Fruit fly (Drosophila melanogaster) whole organism, prepupa: ENCODE data around the gene CG16904.

Experiments used
- Blimp-1 ChIP-seq: fragments of 200-800 bp; sonication (Bioruptor generic); optimal IDR thresholded peaks from 3 replicates; lab custom pipeline; 2017; ENCODE audit warnings: missing biosample characterization, missing genetic modification characterization, mild to moderate bottlenecking, moderate library complexity, missing genetic modification reagents
- CG10631 ChIP-seq: fragments of 200-800 bp; sonication (Bioruptor generic); optimal IDR thresholded peaks from 2 replicates; lab custom pipeline; 2016; ENCODE audit warnings: missing biosample characterization, missing genetic modification characterization
- CG11294 ChIP-seq: fragments of 200-800 bp; sonication (Bioruptor generic); IDR thresholded peaks from 2 replicates; pipeline ENCODE4 v1.3.6; 2022; ENCODE audit warnings: missing biosample characterization, missing genetic modification characterization
- CG11902 ChIP-seq: fragments of 200-800 bp; sonication (Bioruptor generic); optimal IDR thresholded peaks from 3 replicates; lab custom pipeline; 2016; ENCODE audit warnings: missing biosample characterization, missing genetic modification characterization
- CG15336 ChIP-seq: fragments of 200-800 bp; sonication (Bioruptor generic); IDR thresholded peaks from 2 replicates; pipeline ENCODE4 v1.3.6; 2022; ENCODE audit warnings: missing biosample characterization, missing genetic modification characterization
- CG1621 ChIP-seq: fragments of 200-800 bp; sonication (Bioruptor generic); optimal IDR thresholded peaks from 3 replicates; lab custom pipeline; 2018; ENCODE audit warnings: missing biosample characterization, mild to moderate bottlenecking, missing genetic modification characterization
- CG16779 ChIP-seq: fragments of 200-800 bp; sonication (Bioruptor generic); optimal IDR thresholded peaks from 3 replicates; lab custom pipeline; 2017; ENCODE audit warnings: missing biosample characterization, mild to moderate bottlenecking, missing genetic modification characterization
- CG3032 ChIP-seq: fragments of 200-800 bp; optimal IDR thresholded peaks from 2 replicates; lab custom pipeline; 2019; ENCODE audit warnings: missing biosample characterization, mild to moderate bottlenecking, missing genetic modification characterization, moderate library complexity
- CG31627 ChIP-seq: fragments of 200-800 bp; sonication (Bioruptor generic); optimal IDR thresholded peaks from 3 replicates; lab custom pipeline; 2016; ENCODE audit warnings: missing biosample characterization, missing genetic modification characterization
- CG3919 ChIP-seq: fragments of 200-800 bp; sonication (Bioruptor generic); optimal IDR thresholded peaks from 3 replicates; lab custom pipeline; 2016; ENCODE audit warnings: missing biosample characterization, missing genetic modification characterization
- CG6163 ChIP-seq: fragments of 200-800 bp; sonication (Bioruptor generic); IDR thresholded peaks from 3 replicates; pipeline ENCODE4 v1.3.6; 2022; ENCODE audit warnings: missing biosample characterization, missing genetic modification characterization
- CG6808 ChIP-seq: fragments of 200-800 bp; sonication (Bioruptor generic); optimal IDR thresholded peaks from 3 replicates; lab custom pipeline; 2017; ENCODE audit warnings: missing biosample characterization, missing genetic modification characterization, mild to moderate bottlenecking, moderate library complexity, missing genetic modification reagents
- CG6854 ChIP-seq: fragments of 200-800 bp; sonication (Bioruptor generic); optimal IDR thresholded peaks from 2 replicates; lab custom pipeline; 2017; ENCODE audit warnings: missing biosample characterization, mild to moderate bottlenecking, missing genetic modification characterization
- CG8119 ChIP-seq: fragments of 200-800 bp; sonication (Bioruptor generic); IDR thresholded peaks from 3 replicates; pipeline ENCODE4 v1.3.6; 2022; ENCODE audit warnings: missing biosample characterization, missing genetic modification characterization
- CG8319 ChIP-seq: fragments of 200-800 bp; sonication (Bioruptor generic); optimal IDR thresholded peaks from 3 replicates; lab custom pipeline; 2016; ENCODE audit warnings: missing biosample characterization, missing genetic modification characterization
- CG8632 ChIP-seq: fragments of 200-800 bp; sonication (Bioruptor generic); optimal IDR thresholded peaks from 3 replicates; lab custom pipeline; 2016; ENCODE audit warnings: missing biosample characterization, missing genetic modification characterization
- CG9139 ChIP-seq: fragments of 200-800 bp; sonication (Bioruptor generic); optimal IDR thresholded peaks from 3 replicates; lab custom pipeline; 2017; ENCODE audit warnings: missing biosample characterization, mild to moderate bottlenecking, missing genetic modification characterization
- Eip75B ChIP-seq: fragments of 200-800 bp; sonication (Bioruptor generic); optimal IDR thresholded peaks from 3 replicates; lab custom pipeline; 2016; ENCODE audit warnings: missing biosample characterization, missing genetic modification characterization
- Eip78C ChIP-seq: fragments of 200-800 bp; sonication (Bioruptor generic); peaks from one replicate; lab custom pipeline; 2016; ENCODE audit warnings: missing biosample characterization, missing genetic modification characterization
- Eip93F ChIP-seq: fragments of 200-800 bp; sonication (Bioruptor generic); optimal IDR thresholded peaks from 2 replicates; lab custom pipeline; 2016; ENCODE audit warnings: missing biosample characterization, mild to moderate bottlenecking, missing genetic modification characterization
- Ets96B ChIP-seq: fragments of 200-800 bp; optimal IDR thresholded peaks from 2 replicates; lab custom pipeline; 2019; ENCODE audit warnings: missing biosample characterization, mild to moderate bottlenecking, missing genetic modification characterization, moderate library complexity
- Gug ChIP-seq: fragments of 200-800 bp; sonication (Bioruptor generic); IDR thresholded peaks from 2 replicates; pipeline ENCODE4 v1.3.6; 2022; ENCODE audit warnings: missing biosample characterization, missing genetic modification characterization
- Hr38 ChIP-seq: sonication (Bioruptor generic); optimal IDR thresholded peaks from 2 replicates; lab custom pipeline; 2016; ENCODE audit warnings: missing biosample characterization, missing genetic modification characterization
- Hr39 ChIP-seq: fragments of 200-800 bp; sonication (Bioruptor generic); optimal IDR thresholded peaks from 2 replicates; lab custom pipeline; 2016; ENCODE audit warnings: missing biosample characterization, missing genetic modification characterization
- Hr4 ChIP-seq: fragments of 200-800 bp; sonication (Bioruptor generic); optimal IDR thresholded peaks from 3 replicates; lab custom pipeline; 2016; ENCODE audit warnings: missing biosample characterization, missing genetic modification characterization
- Met ChIP-seq: fragments of 200-800 bp; sonication (Bioruptor generic); optimal IDR thresholded peaks from 3 replicates; lab custom pipeline; 2016; ENCODE audit warnings: missing biosample characterization, missing genetic modification characterization
- Sox15 ChIP-seq: fragments of 200-800 bp; sonication (Bioruptor generic); optimal IDR thresholded peaks from 3 replicates; lab custom pipeline; 2016; ENCODE audit warnings: missing biosample characterization, missing genetic modification characterization
- achi ChIP-seq: fragments of 200-800 bp; sonication (Bioruptor generic); optimal IDR thresholded peaks from 3 replicates; lab custom pipeline; 2016; ENCODE audit warnings: missing biosample characterization, missing genetic modification characterization
- acj6 ChIP-seq: fragments of 200-800 bp; sonication (Bioruptor generic); optimal IDR thresholded peaks from 3 replicates; lab custom pipeline; 2016; ENCODE audit warnings: missing biosample characterization, missing genetic modification characterization
- dac ChIP-seq: fragments of 200-800 bp; sonication (Bioruptor generic); optimal IDR thresholded peaks from 2 replicates; lab custom pipeline; 2017; ENCODE audit warnings: missing biosample characterization, mild to moderate bottlenecking, missing genetic modification characterization
- eg ChIP-seq: fragments of 200-800 bp; sonication (Bioruptor generic); IDR thresholded peaks from 3 replicates; pipeline ENCODE4 v1.3.6; 2022; ENCODE audit warnings: missing biosample characterization, missing genetic modification characterization
- esn ChIP-seq: fragments of 200-800 bp; sonication (Bioruptor generic); optimal IDR thresholded peaks from 2 replicates; lab custom pipeline; 2016; ENCODE audit warnings: missing biosample characterization, mild to moderate bottlenecking, missing genetic modification characterization, moderate library complexity
- fd59A ChIP-seq: fragments of 200-800 bp; sonication (Bioruptor generic); optimal IDR thresholded peaks from 2 replicates; lab custom pipeline; 2017; ENCODE audit warnings: missing biosample characterization, mild to moderate bottlenecking, missing genetic modification characterization, missing genetic modification reagents
- fd85E ChIP-seq: fragments of 200-800 bp; sonication (Bioruptor generic); optimal IDR thresholded peaks from 3 replicates; lab custom pipeline; 2016; ENCODE audit warnings: missing biosample characterization, missing genetic modification characterization
- fkh ChIP-seq: fragments of 200-800 bp; sonication (Bioruptor generic); optimal IDR thresholded peaks from 3 replicates; lab custom pipeline; 2017; ENCODE audit warnings: missing biosample characterization, mild to moderate bottlenecking, missing genetic modification characterization, moderate library complexity
- lz ChIP-seq: fragments of 200-800 bp; sonication (Bioruptor generic); optimal IDR thresholded peaks from 3 replicates; lab custom pipeline; 2016; ENCODE audit warnings: missing biosample characterization, missing genetic modification characterization
- net ChIP-seq: fragments of 200-800 bp; sonication (Bioruptor generic); optimal IDR thresholded peaks from 3 replicates; lab custom pipeline; 2016; ENCODE audit warnings: missing biosample characterization, missing genetic modification characterization
- spab ChIP-seq: fragments of 200-800 bp; sonication (Bioruptor generic); optimal IDR thresholded peaks from 2 replicates; lab custom pipeline; 2017; ENCODE audit warnings: missing biosample characterization, mild to moderate bottlenecking, missing genetic modification characterization, missing genetic modification reagents
- ss ChIP-seq, 2 experiments: fragments of 200-800 bp; sonication (Bioruptor generic); optimal IDR thresholded peaks; 2 replicates in 1 of 2; 3 replicates in 1 of 2; lab custom pipeline; 2017 to 2018; ENCODE audit warnings: mild to moderate bottlenecking in 2 of 2, missing biosample characterization in 2 of 2, missing genetic modification characterization in 2 of 2, moderate library complexity in 1 of 2
- svp ChIP-seq: fragments of 200-800 bp; sonication (Bioruptor generic); peaks from one replicate; lab custom pipeline; 2016; ENCODE audit warnings: missing biosample characterization, missing genetic modification characterization
- topi ChIP-seq: fragments of 200-800 bp; sonication (Bioruptor generic); optimal IDR thresholded peaks from 3 replicates; lab custom pipeline; 2016; ENCODE audit warnings: missing biosample characterization, missing genetic modification characterization

The CG16904 gene

DNA sequence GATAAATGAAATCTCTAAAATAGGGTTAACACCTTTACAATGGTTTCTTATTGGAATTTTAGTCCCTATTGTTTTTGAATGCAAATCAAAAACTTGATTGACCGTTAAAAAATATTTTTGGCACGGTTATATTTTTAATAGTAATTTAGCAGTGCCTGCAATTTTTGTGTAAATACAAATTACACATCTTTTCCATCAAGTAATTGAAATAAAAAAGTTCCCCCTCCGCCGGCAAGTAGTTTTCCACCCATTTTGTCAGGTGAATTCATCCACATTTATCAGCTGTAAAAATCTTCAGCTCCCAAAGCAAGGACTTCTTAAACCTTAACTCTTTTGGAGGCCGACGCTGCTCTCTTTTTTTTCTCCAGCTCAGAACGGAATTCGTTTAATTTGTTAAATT lies 6.9 kb upstream of the CG16904 start, which contains the start of gene CG34302:
Gene CG34302 (minus strand): TSS at position 101 of the 400 bp plus-strand sequence.
- TF ChIP-seq CG3032 (tag; lab: Kevin White, UChicago) = no peak
- no peak for TF ChIP-seq CG6163 (GFP tag; lab: Robert Waterston, UW)
- no peak for TF ChIP-seq Eip78C (GFP tag; lab: Kevin White, UChicago)
- no peak for TF ChIP-seq spab
- no peak for TF ChIP-seq achi
- no peak for TF ChIP-seq Hr38 (GFP tag; lab: Kevin White, UChicago)
- no peak for TF ChIP-seq CG6854
- no peak for TF ChIP-seq CG11902 (GFP tag; lab: Kevin White, UChicago)
- no peak for TF ChIP-seq CG9139 (GFP tag; lab: Kevin White, UChicago)
- TF ChIP-seq Blimp-1 (GFP tag; lab: Kevin White, UChicago) = no peak

DNA sequence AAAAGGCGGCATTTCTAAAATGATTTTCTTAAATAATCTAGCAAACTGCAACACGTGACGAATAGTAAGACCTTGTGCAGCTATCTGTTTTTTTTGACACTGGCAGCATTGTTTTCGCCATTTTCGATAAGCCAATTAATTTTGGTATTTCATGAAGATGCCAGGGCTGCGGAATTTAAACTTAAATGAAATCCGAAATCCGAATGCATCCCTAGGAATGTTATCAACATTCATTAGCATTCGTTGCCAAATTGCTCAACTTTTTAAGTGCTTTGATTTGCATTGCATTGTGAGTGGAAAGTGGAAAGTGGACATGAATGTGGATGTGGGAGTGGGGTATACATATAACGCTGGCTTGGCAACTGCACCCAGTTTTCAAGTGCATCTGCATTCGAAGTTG lies 4.3 kb upstream of the CG16904 start, which contains the start of gene CG42857:
Gene CG42857 (minus strand): TSS at position 101 of the 400 bp plus-strand sequence.
- TF ChIP-seq CG6163 (GFP tag; lab: Robert Waterston, UW) (no peak), Met (GFP tag; lab: Kevin White, UChicago) (no peak), CG6854 (no peak), acj6 (GFP tag; lab: Kevin White, UChicago) (no peak), CG6808 (GFP tag; lab: Kevin White, UChicago) (no peak)

DNA sequence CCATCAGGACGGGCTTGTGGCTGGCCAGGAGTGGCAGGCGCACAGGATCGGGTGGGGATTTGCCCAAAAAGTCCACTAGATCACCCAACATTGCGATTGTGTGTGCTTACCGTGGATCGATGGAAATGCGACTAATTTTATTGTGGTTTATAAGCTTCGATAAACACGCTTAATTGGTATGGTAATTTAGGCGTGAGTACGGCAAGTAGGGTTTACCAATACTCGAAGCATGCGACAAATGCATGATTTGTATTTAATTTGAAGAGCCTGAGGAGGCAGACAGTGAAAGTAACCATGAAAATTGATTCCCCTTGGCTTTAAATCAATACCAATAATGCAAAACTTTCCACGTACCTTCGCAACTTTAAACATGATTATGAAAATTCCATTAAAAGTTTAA lies 3.0 kb upstream of the CG16904 start, which contains the start of gene CG9458:
Gene CG9458 (minus strand): TSS at position 101 of the 400 bp plus-strand sequence.
- TF ChIP-seq dac (GFP tag; lab: Kevin White, UChicago) (no peak), achi (no peak), CG6808 (GFP tag; lab: Kevin White, UChicago) (no peak), Hr38 (GFP tag; lab: Kevin White, UChicago) (no peak)

DNA sequence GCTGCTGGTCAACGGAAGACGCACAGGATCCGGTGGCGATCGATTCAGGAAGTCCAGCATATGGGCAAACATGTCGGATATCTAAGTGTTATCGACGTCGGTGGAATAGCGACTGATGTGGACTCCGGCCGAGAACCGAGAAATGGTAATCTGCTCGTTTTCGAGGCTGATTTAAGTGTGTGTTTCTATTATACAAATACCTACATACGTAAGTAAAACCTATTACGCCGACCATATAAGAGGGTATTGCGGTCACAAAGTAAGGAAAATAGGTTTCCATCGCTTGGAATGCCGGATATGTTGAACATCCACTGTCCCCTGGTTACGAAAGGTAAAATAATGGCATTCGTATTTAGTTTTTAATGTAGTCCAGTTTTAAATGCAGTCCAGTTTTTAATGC lies 1.5 kb upstream of the CG16904 start, which contains the start of gene CG9459:
Gene CG9459 (minus strand): TSS at position 101 of the 400 bp plus-strand sequence.
- TF ChIP-seq Met (GFP tag; lab: Kevin White, UChicago) = no peak
- no peak for TF ChIP-seq eg
- TF ChIP-seq Eip75B (GFP tag; lab: Kevin White, UChicago) = no peak
- TF ChIP-seq ss (GFP tag; optimal IDR thresholded peaks at IDR 0.05; lab: Kevin White, UChicago) = no peak
- no peak for TF ChIP-seq topi (GFP tag; lab: Kevin White, UChicago)
- TF ChIP-seq CG8632 (GFP tag; lab: Kevin White, UChicago) = no peak
- TF ChIP-seq esn = no peak
- TF ChIP-seq CG10631 = no peak
- TF ChIP-seq fkh (GFP tag; lab: Kevin White, UChicago) = no peak
- TF ChIP-seq Eip93F (GFP tag; lab: Kevin White, UChicago) = no peak
- TF ChIP-seq svp = no peak
- TF ChIP-seq CG11902 (GFP tag; lab: Kevin White, UChicago) = no peak
- no peak for TF ChIP-seq Gug (GFP tag; lab: Robert Waterston, UW)
- TF ChIP-seq CG3919 (GFP tag; lab: Kevin White, UChicago) = no peak
- no peak for TF ChIP-seq Sox15
- TF ChIP-seq fd85E (GFP tag; lab: Kevin White, UChicago) = no peak
- TF ChIP-seq Hr4 (GFP tag; lab: Kevin White, UChicago) = no peak
- no peak for TF ChIP-seq CG6808 (GFP tag; lab: Kevin White, UChicago)
- no peak for TF ChIP-seq net (GFP tag; lab: Kevin White, UChicago)
- TF ChIP-seq Hr38 (GFP tag; lab: Kevin White, UChicago) = no peak
- TF ChIP-seq, all 60 proteins: peak for 0

- no peak for TF ChIP-seq acj6 (GFP tag; lab: Kevin White, UChicago)
- no peak for TF ChIP-seq lz (GFP tag; lab: Kevin White, UChicago)
- TF ChIP-seq CG11294 (GFP tag; lab: Robert Waterston, UW) = no peak
- TF ChIP-seq CG15336 (GFP tag; lab: Robert Waterston, UW) = no peak
- no peak for TF ChIP-seq CG6163 (GFP tag; lab: Robert Waterston, UW)
- TF ChIP-seq fd59A (GFP tag; lab: Kevin White, UChicago) = no peak
- TF ChIP-seq CG1621 (tag; lab: Kevin White, UChicago) = no peak
- TF ChIP-seq fd85E (GFP tag; lab: Kevin White, UChicago) = no peak
- no peak for TF ChIP-seq CG31627 (GFP tag; lab: Kevin White, UChicago)
- no peak for TF ChIP-seq CG8319 (GFP tag; lab: Kevin White, UChicago)
- no peak for TF ChIP-seq CG16779 (tag; lab: Kevin White, UChicago)
- no peak for TF ChIP-seq topi (GFP tag; lab: Kevin White, UChicago)
- no peak for TF ChIP-seq CG6854
- no peak for TF ChIP-seq Hr39 (GFP tag; lab: Kevin White, UChicago)
- no peak for TF ChIP-seq Ets96B (tag; lab: Kevin White, UChicago)
- no peak for TF ChIP-seq CG8119 (GFP tag; lab: Robert Waterston, UW)
- TF ChIP-seq net (GFP tag; lab: Kevin White, UChicago) = no peak
- no peak for TF ChIP-seq CG11902 (GFP tag; lab: Kevin White, UChicago)
These were observed 2.9 kb downstream of the CG16904 start, which contains the start of gene eloF for dm6 chr3R:9813861-9814260. eloF (plus strand) TSS chr3R:9814161.
